Worm (Caenorhabditis elegans) whole organism, L4/young adult: Measurements from ENCODE around the gene fipr-14.

ENCODE experiments used
- W03F9.2 ChIP-seq: fragments of 150-350 bp; optimal IDR thresholded peaks from 2 replicates; lab custom pipeline; 2014; ENCODE audit warnings: missing biosample characterization, missing genetic modification characterization
- dao-5 ChIP-seq: sonication (generic microtip); optimal IDR thresholded peaks from 2 replicates; lab custom pipeline; 2016; ENCODE audit warnings: missing genotype, missing genetic modification characterization, moderate library complexity, missing compliant biosample characterization
- him-1 ChIP-seq: sonication (generic microtip); optimal IDR thresholded peaks from 2 replicates; lab custom pipeline; 2016; ENCODE audit warnings: missing genotype, missing genetic modification reagents, missing genetic modification characterization, missing compliant biosample characterization

- TF ChIP-seq him-1 (tag; lab: Kevin White, UChicago) (no peak), W03F9.2 (tag; lab: Kevin White, UChicago) (no peak), dao-5 (tag; lab: Kevin White, UChicago) (no peak)
Observed at ce11 chrIV:10864031-10864430, 12.9 kb upstream of the fipr-14 start, which contains the start of gene nish-1.
